Worm (Caenorhabditis elegans) whole organism, L3 larva: ENCODE data around the gene R11F4.2.
"Not testable (repeated sequence)": the region's sequence is repeated elsewhere in the genome, so short reads cannot be mapped to it uniquely, and the experiment has no call there.

ENCODE experiments used
- elt-1 ChIP-seq: fragments of 150-350 bp; optimal IDR thresholded peaks from 2 replicates; lab custom pipeline; 2014; ENCODE audit warnings: missing biosample characterization, missing genetic modification characterization
- fkh-10 ChIP-seq: sonication (generic microtip); optimal IDR thresholded peaks from 2 replicates; lab custom pipeline; 2017; ENCODE audit warnings: missing biosample characterization, missing genetic modification reagents, missing genetic modification characterization
- lin-39 ChIP-seq: fragments of 150-350 bp; optimal IDR thresholded peaks from 2 replicates; lab custom pipeline; 2018; ENCODE audit warnings: missing biosample characterization, missing genetic modification reagents, missing genetic modification characterization
- nfya-1 ChIP-seq: sonication (generic microtip); optimal IDR thresholded peaks from 2 replicates; lab custom pipeline; 2017; ENCODE audit warnings: missing genetic modification characterization, mild to moderate bottlenecking, missing compliant biosample characterization, antibody characterized with exemption, moderate library complexity; ENCODE audit not compliant: insufficient read depth
- nhr-25 ChIP-seq: sonication (generic microtip); optimal IDR thresholded peaks from 2 replicates; lab custom pipeline; 2017; ENCODE audit warnings: missing biosample characterization, missing genetic modification characterization
- tbx-2 ChIP-seq: sonication (generic microtip); optimal IDR thresholded peaks from 2 replicates; lab custom pipeline; 2016; ENCODE audit warnings: mild to moderate bottlenecking, missing genetic modification characterization, missing compliant biosample characterization
- zag-1 ChIP-seq: fragments of 150-350 bp; optimal IDR thresholded peaks from 2 replicates; lab custom pipeline; 2014; ENCODE audit warnings: missing biosample characterization, missing genetic modification characterization

Gene R11F4.2

ce11 chrII:4133332-4133731 is 50.5 kb downstream of the R11F4.2 start:
- peak; percentile 96 for TF ChIP-seq fkh-10 (GFP tag; lab: Kevin White, UChicago)
- TF ChIP-seq lin-39: no peak
- peak; percentile 1 for TF ChIP-seq tbx-2 (tag; lab: Kevin White, UChicago)

DNA sequence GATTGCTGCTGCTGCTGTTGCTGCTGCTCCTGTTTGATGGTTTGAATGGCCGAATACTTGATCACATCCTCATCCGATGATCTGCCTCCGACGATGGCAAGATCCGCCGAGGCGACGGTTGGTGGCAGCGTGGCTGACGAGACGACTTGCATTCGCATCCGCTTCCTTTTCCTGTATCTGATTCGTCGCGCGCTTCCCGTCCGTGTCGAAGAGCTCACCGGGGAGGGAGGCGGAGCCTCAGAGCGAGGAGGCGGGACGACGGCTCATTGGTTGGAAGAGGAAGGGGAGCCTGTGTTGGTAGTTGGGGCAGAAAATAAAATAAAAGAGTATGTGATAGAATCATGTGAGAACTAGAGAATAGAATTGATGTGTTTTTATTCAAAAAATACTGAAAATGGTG is 51.8 kb downstream of the R11F4.2 start:
- TF ChIP-seq nfya-1: peak; percentile 73
- no peak for TF ChIP-seq elt-1
- peak; percentile 73 for TF ChIP-seq tbx-2 (tag; lab: Kevin White, UChicago)

- not testable (repeated sequence) for TF ChIP-seq tbx-2 (tag; lab: Kevin White, UChicago); nhr-25 (tag; lab: Kevin White, UChicago); zag-1
These were observed 52.4 kb downstream of the R11F4.2 start, which contains the start of gene ast-1 for ce11 chrII:4135259-4135658. ast-1 (minus strand) TSS chrII:4135359.
